Fruit fly (Drosophila melanogaster) whole organism, prepupa: Measurements from ENCODE around the gene CG7920.

Source experiments
- CG31627 ChIP-seq: fragments of 200-800 bp; sonication (Bioruptor generic); optimal IDR thresholded peaks from 3 replicates; lab custom pipeline; 2016; ENCODE audit warnings: missing biosample characterization, missing genetic modification characterization
- CG6854 ChIP-seq: fragments of 200-800 bp; sonication (Bioruptor generic); optimal IDR thresholded peaks from 2 replicates; lab custom pipeline; 2017; ENCODE audit warnings: missing biosample characterization, mild to moderate bottlenecking, missing genetic modification characterization
- CG8632 ChIP-seq: fragments of 200-800 bp; sonication (Bioruptor generic); optimal IDR thresholded peaks from 3 replicates; lab custom pipeline; 2016; ENCODE audit warnings: missing biosample characterization, missing genetic modification characterization
- CG9139 ChIP-seq: fragments of 200-800 bp; sonication (Bioruptor generic); optimal IDR thresholded peaks from 3 replicates; lab custom pipeline; 2017; ENCODE audit warnings: missing biosample characterization, mild to moderate bottlenecking, missing genetic modification characterization
- Eip93F ChIP-seq: fragments of 200-800 bp; sonication (Bioruptor generic); optimal IDR thresholded peaks from 2 replicates; lab custom pipeline; 2016; ENCODE audit warnings: missing biosample characterization, mild to moderate bottlenecking, missing genetic modification characterization
- Hr4 ChIP-seq: fragments of 200-800 bp; sonication (Bioruptor generic); optimal IDR thresholded peaks from 3 replicates; lab custom pipeline; 2016; ENCODE audit warnings: missing biosample characterization, missing genetic modification characterization
- fkh ChIP-seq: fragments of 200-800 bp; sonication (Bioruptor generic); optimal IDR thresholded peaks from 3 replicates; lab custom pipeline; 2017; ENCODE audit warnings: missing biosample characterization, mild to moderate bottlenecking, missing genetic modification characterization, moderate library complexity

DNA sequence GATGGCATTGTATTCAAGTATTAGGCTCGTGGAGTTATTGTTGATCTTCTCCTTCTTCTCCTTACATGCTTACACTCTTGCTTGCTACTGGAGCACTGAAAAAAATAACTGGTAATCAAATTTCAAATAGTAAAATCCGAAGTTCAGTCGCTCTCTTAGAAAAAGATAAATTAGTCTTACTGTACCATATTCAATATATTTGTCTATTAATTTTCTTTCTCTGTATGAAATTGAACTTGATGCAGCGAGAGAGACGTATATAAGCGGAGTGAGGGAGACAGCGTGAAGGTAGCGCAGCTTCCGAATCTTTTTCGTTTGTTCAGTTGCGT, 46.0 kb upstream of the CG7920 start:
- TF ChIP-seq fkh (GFP tag; lab: Kevin White, UChicago): peak; percentile 47
- peak; percentile 91 for TF ChIP-seq CG31627 (GFP tag; lab: Kevin White, UChicago)
- TF ChIP-seq CG6854 (GFP tag; lab: Kevin White, UChicago): peak; percentile 85
- TF ChIP-seq CG8632 (GFP tag; lab: Kevin White, UChicago): peak; percentile 91
- peak; percentile 66 for TF ChIP-seq Eip93F (GFP tag; lab: Kevin White, UChicago)
- TF ChIP-seq CG9139 (GFP tag; lab: Kevin White, UChicago): peak; percentile 83
- TF ChIP-seq Hr4: peak; percentile 83
